Fruit fly (Drosophila melanogaster) whole organism, prepupa: Measurements from ENCODE around the gene robl62A.

Experiments used
- Blimp-1 ChIP-seq: fragments of 200-800 bp; sonication (Bioruptor generic); optimal IDR thresholded peaks from 3 replicates; lab custom pipeline; 2017; ENCODE audit warnings: missing biosample characterization, missing genetic modification characterization, mild to moderate bottlenecking, moderate library complexity, missing genetic modification reagents
- CG10631 ChIP-seq: fragments of 200-800 bp; sonication (Bioruptor generic); optimal IDR thresholded peaks from 2 replicates; lab custom pipeline; 2016; ENCODE audit warnings: missing biosample characterization, missing genetic modification characterization
- CG10669 ChIP-seq: fragments of 200-800 bp; sonication (Bioruptor generic); optimal IDR thresholded peaks from 3 replicates; lab custom pipeline; 2018; ENCODE audit warnings: missing biosample characterization, mild to moderate bottlenecking, missing genetic modification characterization, moderate library complexity
- CG11294 ChIP-seq: fragments of 200-800 bp; sonication (Bioruptor generic); IDR thresholded peaks from 2 replicates; pipeline ENCODE4 v1.3.6; 2022; ENCODE audit warnings: missing biosample characterization, missing genetic modification characterization
- CG11762 ChIP-seq: fragments of 200-800 bp; sonication (Bioruptor generic); optimal IDR thresholded peaks from 3 replicates; lab custom pipeline; 2016; ENCODE audit warnings: missing biosample characterization, missing genetic modification characterization; ENCODE audit not compliant: insufficient read depth
- CG11902 ChIP-seq: fragments of 200-800 bp; sonication (Bioruptor generic); optimal IDR thresholded peaks from 3 replicates; lab custom pipeline; 2016; ENCODE audit warnings: missing biosample characterization, missing genetic modification characterization
- CG15336 ChIP-seq: fragments of 200-800 bp; sonication (Bioruptor generic); IDR thresholded peaks from 2 replicates; pipeline ENCODE4 v1.3.6; 2022; ENCODE audit warnings: missing biosample characterization, missing genetic modification characterization
- CG1621 ChIP-seq: fragments of 200-800 bp; sonication (Bioruptor generic); optimal IDR thresholded peaks from 3 replicates; lab custom pipeline; 2018; ENCODE audit warnings: missing biosample characterization, mild to moderate bottlenecking, missing genetic modification characterization
- CG3032 ChIP-seq: fragments of 200-800 bp; optimal IDR thresholded peaks from 2 replicates; lab custom pipeline; 2019; ENCODE audit warnings: missing biosample characterization, mild to moderate bottlenecking, missing genetic modification characterization, moderate library complexity
- CG31627 ChIP-seq: fragments of 200-800 bp; sonication (Bioruptor generic); optimal IDR thresholded peaks from 3 replicates; lab custom pipeline; 2016; ENCODE audit warnings: missing biosample characterization, missing genetic modification characterization
- CG34406 ChIP-seq: fragments of 200-800 bp; sonication (Bioruptor generic); optimal IDR thresholded peaks from 3 replicates; lab custom pipeline; 2016; ENCODE audit warnings: missing biosample characterization, missing genetic modification characterization
- CG3919 ChIP-seq: fragments of 200-800 bp; sonication (Bioruptor generic); optimal IDR thresholded peaks from 3 replicates; lab custom pipeline; 2016; ENCODE audit warnings: missing biosample characterization, missing genetic modification characterization
- CG4318 ChIP-seq: fragments of 200-800 bp; sonication (Bioruptor generic); optimal IDR thresholded peaks from 3 replicates; lab custom pipeline; 2017; ENCODE audit warnings: missing biosample characterization, mild to moderate bottlenecking, missing genetic modification characterization
- CG6163 ChIP-seq: fragments of 200-800 bp; sonication (Bioruptor generic); IDR thresholded peaks from 3 replicates; pipeline ENCODE4 v1.3.6; 2022; ENCODE audit warnings: missing biosample characterization, missing genetic modification characterization
- CG6276 ChIP-seq: fragments of 200-800 bp; sonication (Bioruptor generic); optimal IDR thresholded peaks from 2 replicates; lab custom pipeline; 2017; ENCODE audit warnings: missing biosample characterization, mild to moderate bottlenecking, missing genetic modification characterization
- CG6792 ChIP-seq: fragments of 200-800 bp; sonication (Bioruptor generic); optimal IDR thresholded peaks from 3 replicates; lab custom pipeline; 2016; ENCODE audit warnings: missing biosample characterization, missing genetic modification characterization
- CG6808 ChIP-seq: fragments of 200-800 bp; sonication (Bioruptor generic); optimal IDR thresholded peaks from 3 replicates; lab custom pipeline; 2017; ENCODE audit warnings: missing biosample characterization, missing genetic modification characterization, mild to moderate bottlenecking, moderate library complexity, missing genetic modification reagents
- CG6854 ChIP-seq: fragments of 200-800 bp; sonication (Bioruptor generic); optimal IDR thresholded peaks from 2 replicates; lab custom pipeline; 2017; ENCODE audit warnings: missing biosample characterization, mild to moderate bottlenecking, missing genetic modification characterization
- CG7368 ChIP-seq: fragments of 200-800 bp; sonication (Bioruptor generic); optimal IDR thresholded peaks from 3 replicates; lab custom pipeline; 2016; ENCODE audit warnings: missing biosample characterization, missing genetic modification characterization
- CG8119 ChIP-seq: fragments of 200-800 bp; sonication (Bioruptor generic); IDR thresholded peaks from 3 replicates; pipeline ENCODE4 v1.3.6; 2022; ENCODE audit warnings: missing biosample characterization, missing genetic modification characterization
- CG8319 ChIP-seq: fragments of 200-800 bp; sonication (Bioruptor generic); optimal IDR thresholded peaks from 3 replicates; lab custom pipeline; 2016; ENCODE audit warnings: missing biosample characterization, missing genetic modification characterization
- CG8632 ChIP-seq: fragments of 200-800 bp; sonication (Bioruptor generic); optimal IDR thresholded peaks from 3 replicates; lab custom pipeline; 2016; ENCODE audit warnings: missing biosample characterization, missing genetic modification characterization
- CG9139 ChIP-seq: fragments of 200-800 bp; sonication (Bioruptor generic); optimal IDR thresholded peaks from 3 replicates; lab custom pipeline; 2017; ENCODE audit warnings: missing biosample characterization, mild to moderate bottlenecking, missing genetic modification characterization
- Eip75B ChIP-seq: fragments of 200-800 bp; sonication (Bioruptor generic); optimal IDR thresholded peaks from 3 replicates; lab custom pipeline; 2016; ENCODE audit warnings: missing biosample characterization, missing genetic modification characterization
- Eip78C ChIP-seq: fragments of 200-800 bp; sonication (Bioruptor generic); peaks from one replicate; lab custom pipeline; 2016; ENCODE audit warnings: missing biosample characterization, missing genetic modification characterization
- Eip93F ChIP-seq: fragments of 200-800 bp; sonication (Bioruptor generic); optimal IDR thresholded peaks from 2 replicates; lab custom pipeline; 2016; ENCODE audit warnings: missing biosample characterization, mild to moderate bottlenecking, missing genetic modification characterization
- Ets21C ChIP-seq: fragments of 200-800 bp; sonication (Bioruptor generic); optimal IDR thresholded peaks from 3 replicates; lab custom pipeline; 2016; ENCODE audit warnings: missing biosample characterization, missing genetic modification characterization
- Ets96B ChIP-seq: fragments of 200-800 bp; optimal IDR thresholded peaks from 2 replicates; lab custom pipeline; 2019; ENCODE audit warnings: missing biosample characterization, mild to moderate bottlenecking, missing genetic modification characterization, moderate library complexity
- Gug ChIP-seq: fragments of 200-800 bp; sonication (Bioruptor generic); IDR thresholded peaks from 2 replicates; pipeline ENCODE4 v1.3.6; 2022; ENCODE audit warnings: missing biosample characterization, missing genetic modification characterization
- Hr39 ChIP-seq: fragments of 200-800 bp; sonication (Bioruptor generic); optimal IDR thresholded peaks from 2 replicates; lab custom pipeline; 2016; ENCODE audit warnings: missing biosample characterization, missing genetic modification characterization
- Lpt ChIP-seq: fragments of 200-800 bp; sonication (Bioruptor generic); optimal IDR thresholded peaks from 3 replicates; lab custom pipeline; 2016; ENCODE audit warnings: missing biosample characterization, missing genetic modification characterization
- Met ChIP-seq: fragments of 200-800 bp; sonication (Bioruptor generic); optimal IDR thresholded peaks from 3 replicates; lab custom pipeline; 2016; ENCODE audit warnings: missing biosample characterization, missing genetic modification characterization
- OdsH ChIP-seq: fragments of 200-800 bp; sonication (Bioruptor generic); optimal IDR thresholded peaks from 3 replicates; lab custom pipeline; 2016; ENCODE audit warnings: missing biosample characterization, missing genetic modification characterization
- Smox ChIP-seq: fragments of 200-800 bp; sonication (Bioruptor generic); optimal IDR thresholded peaks from 3 replicates; lab custom pipeline; 2016; ENCODE audit warnings: missing biosample characterization, missing genetic modification characterization
- Sox102F ChIP-seq: fragments of 200-800 bp; sonication (Bioruptor generic); optimal IDR thresholded peaks from 2 replicates; lab custom pipeline; 2016; ENCODE audit warnings: missing biosample characterization, mild to moderate bottlenecking, missing genetic modification characterization
- Sox14 ChIP-seq: fragments of 200-800 bp; sonication (Bioruptor generic); optimal IDR thresholded peaks from 3 replicates; lab custom pipeline; 2016; ENCODE audit warnings: missing biosample characterization, missing genetic modification characterization
- Sox15 ChIP-seq: fragments of 200-800 bp; sonication (Bioruptor generic); optimal IDR thresholded peaks from 3 replicates; lab custom pipeline; 2016; ENCODE audit warnings: missing biosample characterization, missing genetic modification characterization
- achi ChIP-seq: fragments of 200-800 bp; sonication (Bioruptor generic); optimal IDR thresholded peaks from 3 replicates; lab custom pipeline; 2016; ENCODE audit warnings: missing biosample characterization, missing genetic modification characterization
- acj6 ChIP-seq: fragments of 200-800 bp; sonication (Bioruptor generic); optimal IDR thresholded peaks from 3 replicates; lab custom pipeline; 2016; ENCODE audit warnings: missing biosample characterization, missing genetic modification characterization
- cyc ChIP-seq: fragments of 200-800 bp; sonication (Bioruptor generic); optimal IDR thresholded peaks from 3 replicates; lab custom pipeline; 2016; ENCODE audit warnings: missing biosample characterization, missing genetic modification characterization
- esn ChIP-seq: fragments of 200-800 bp; sonication (Bioruptor generic); optimal IDR thresholded peaks from 2 replicates; lab custom pipeline; 2016; ENCODE audit warnings: missing biosample characterization, mild to moderate bottlenecking, missing genetic modification characterization, moderate library complexity
- fkh ChIP-seq: fragments of 200-800 bp; sonication (Bioruptor generic); optimal IDR thresholded peaks from 3 replicates; lab custom pipeline; 2017; ENCODE audit warnings: missing biosample characterization, mild to moderate bottlenecking, missing genetic modification characterization, moderate library complexity
- lz ChIP-seq: fragments of 200-800 bp; sonication (Bioruptor generic); optimal IDR thresholded peaks from 3 replicates; lab custom pipeline; 2016; ENCODE audit warnings: missing biosample characterization, missing genetic modification characterization
- net ChIP-seq: fragments of 200-800 bp; sonication (Bioruptor generic); optimal IDR thresholded peaks from 3 replicates; lab custom pipeline; 2016; ENCODE audit warnings: missing biosample characterization, missing genetic modification characterization
- pdm3 ChIP-seq: fragments of 200-800 bp; sonication (Bioruptor generic); optimal IDR thresholded peaks from 3 replicates; lab custom pipeline; 2016; ENCODE audit warnings: missing biosample characterization, missing genetic modification characterization
- salr ChIP-seq, 2 experiments: fragments of 200-800 bp; sonication (Bioruptor generic); optimal IDR thresholded peaks; 3 replicates each; lab custom pipeline; 2016 to 2018; ENCODE audit warnings: missing biosample characterization in 2 of 2, missing genetic modification characterization in 2 of 2, mild to moderate bottlenecking in 1 of 2
- spab ChIP-seq: fragments of 200-800 bp; sonication (Bioruptor generic); optimal IDR thresholded peaks from 2 replicates; lab custom pipeline; 2017; ENCODE audit warnings: missing biosample characterization, mild to moderate bottlenecking, missing genetic modification characterization, missing genetic modification reagents
- ss ChIP-seq, 2 experiments: fragments of 200-800 bp; sonication (Bioruptor generic); optimal IDR thresholded peaks; 2 replicates in 1 of 2; 3 replicates in 1 of 2; lab custom pipeline; 2017 to 2018; ENCODE audit warnings: mild to moderate bottlenecking in 2 of 2, missing biosample characterization in 2 of 2, missing genetic modification characterization in 2 of 2, moderate library complexity in 1 of 2
- svp ChIP-seq: fragments of 200-800 bp; sonication (Bioruptor generic); peaks from one replicate; lab custom pipeline; 2016; ENCODE audit warnings: missing biosample characterization, missing genetic modification characterization
- vri ChIP-seq: fragments of 200-800 bp; sonication (Bioruptor generic); optimal IDR thresholded peaks from 3 replicates; lab custom pipeline; 2016; ENCODE audit warnings: missing biosample characterization, mild to moderate bottlenecking, missing genetic modification characterization

robl62A gene

DNA sequence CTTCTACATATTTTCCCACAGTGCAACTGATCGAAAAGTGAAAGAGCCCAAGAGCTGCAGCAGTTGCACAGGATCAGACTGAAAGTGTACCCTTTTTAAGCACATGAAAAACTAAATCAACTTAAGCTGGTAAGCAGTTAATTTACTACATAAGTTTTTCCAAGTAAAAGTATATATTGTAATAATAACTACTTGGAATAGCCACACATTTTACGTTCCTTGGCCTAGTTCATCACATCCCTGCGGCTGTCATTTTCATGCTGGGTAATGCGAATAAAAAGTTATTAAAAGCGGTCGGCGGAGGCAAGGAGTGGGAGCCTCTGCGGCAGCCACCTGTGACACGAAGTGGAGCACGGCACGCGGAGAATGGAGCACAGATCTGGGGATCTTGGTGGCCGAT lies 26.5 kb upstream of the robl62A start (continued):
- TF ChIP-seq CG6808 (GFP tag; lab: Kevin White, UChicago), result no peak
- peak; percentile 42 for TF ChIP-seq CG15336
- TF ChIP-seq CG11762 (GFP tag; lab: Kevin White, UChicago), result no peak
- peak; percentile 19 for TF ChIP-seq Met (GFP tag; lab: Kevin White, UChicago)
- peak; percentile 48; the same call in 1 of the 3 replicates for TF ChIP-seq CG8119 (GFP tag; lab: Robert Waterston, UW)
- peak; percentile 19 for TF ChIP-seq Eip75B
- peak; percentile 16 for TF ChIP-seq CG10669 (GFP tag; lab: Kevin White, UChicago)
- TF ChIP-seq pdm3 (GFP tag; lab: Kevin White, UChicago), result peak; percentile 20
- no peak for TF ChIP-seq spab (GFP tag; lab: Kevin White, UChicago)
- peak; percentile 44 for TF ChIP-seq svp

DNA sequence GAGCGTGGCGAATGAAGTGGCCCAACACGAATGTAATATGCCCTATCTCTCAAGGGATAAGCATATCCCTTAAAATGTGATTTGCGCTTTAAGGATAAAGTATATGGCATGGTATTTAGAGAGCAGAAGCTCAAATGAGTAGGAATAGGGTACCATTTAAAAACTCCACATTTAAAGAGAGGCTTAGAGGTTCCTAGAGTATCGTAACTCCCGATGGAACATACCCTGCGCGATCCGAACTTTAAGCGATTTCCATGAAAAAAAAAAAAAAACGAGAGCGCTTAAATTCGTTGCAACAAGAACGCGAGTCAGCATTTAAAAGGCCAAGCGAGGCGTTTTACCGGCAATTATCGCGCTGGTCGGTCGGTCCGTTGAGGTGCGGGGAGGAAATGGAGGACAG lies 20.1 kb upstream of the robl62A start:
- no peak for TF ChIP-seq CG1621 (tag; lab: Kevin White, UChicago)
- peak; percentile 12 for TF ChIP-seq CG8319 (GFP tag; lab: Kevin White, UChicago)
- peak; percentile 65 for TF ChIP-seq lz (GFP tag; lab: Kevin White, UChicago)
- peak; percentile 32 for TF ChIP-seq acj6 (GFP tag; lab: Kevin White, UChicago)
- peak; percentile 89 for TF ChIP-seq Eip78C (GFP tag; lab: Kevin White, UChicago)
- TF ChIP-seq CG11902, result peak; percentile 12
- TF ChIP-seq Hr39 (GFP tag; lab: Kevin White, UChicago), result peak; percentile 75
- peak; percentile 33 for TF ChIP-seq CG10631 (GFP tag; lab: Kevin White, UChicago)
- peak; percentile 77 for TF ChIP-seq esn (GFP tag; lab: Kevin White, UChicago)
- peak; percentile 77 for TF ChIP-seq Met (GFP tag; lab: Kevin White, UChicago)
- no peak for TF ChIP-seq salr (GFP tag; optimal IDR thresholded peaks at IDR 0.05; lab: Kevin White, UChicago)
- peak; percentile 20 for TF ChIP-seq CG3919 (GFP tag; lab: Kevin White, UChicago)
- peak in 1 of 2 experiments; percentile 35 for TF ChIP-seq ss (GFP tag; optimal IDR thresholded peaks at IDR 0.05; lab: Kevin White, UChicago)
- TF ChIP-seq cyc, result peak; percentile 41
- peak; percentile 46 for TF ChIP-seq Sox102F (GFP tag; lab: Kevin White, UChicago)
- TF ChIP-seq Ets21C (GFP tag; lab: Kevin White, UChicago), result peak; percentile 51
- peak; percentile 54 for TF ChIP-seq Eip75B
- no peak for TF ChIP-seq CG3032 (tag; lab: Kevin White, UChicago)
- TF ChIP-seq Sox15 (GFP tag; lab: Kevin White, UChicago), result peak; percentile 51
- no peak for TF ChIP-seq CG11294 (GFP tag; lab: Robert Waterston, UW)
- TF ChIP-seq Lpt (GFP tag; lab: Kevin White, UChicago), result no peak
- peak; percentile 54 for TF ChIP-seq pdm3 (GFP tag; lab: Kevin White, UChicago)
- no peak for TF ChIP-seq CG7368
- no peak for TF ChIP-seq Eip93F
- TF ChIP-seq fkh (GFP tag; lab: Kevin White, UChicago), result no peak
- TF ChIP-seq CG34406 (GFP tag; lab: Kevin White, UChicago), result peak; percentile 50
- peak; percentile 62 for TF ChIP-seq CG6792
- TF ChIP-seq Blimp-1 (GFP tag; lab: Kevin White, UChicago), result no peak
- no peak for TF ChIP-seq CG6808 (GFP tag; lab: Kevin White, UChicago)
- TF ChIP-seq CG31627, result peak; percentile 68
- TF ChIP-seq net, result peak; percentile 41
- TF ChIP-seq achi, result no peak
- no peak for TF ChIP-seq CG9139 (GFP tag; lab: Kevin White, UChicago)
- TF ChIP-seq CG11762 (GFP tag; lab: Kevin White, UChicago), result no peak
- TF ChIP-seq OdsH, result peak; percentile 32
- peak; percentile 88 for TF ChIP-seq svp
- TF ChIP-seq CG6854, result no peak
- peak; percentile 18 for TF ChIP-seq vri (GFP tag; lab: Kevin White, UChicago)
- peak; percentile 54 for TF ChIP-seq Sox14 (GFP tag; lab: Kevin White, UChicago)
- TF ChIP-seq Smox, result peak; percentile 69
- no peak for TF ChIP-seq Ets96B (tag; lab: Kevin White, UChicago)
- peak; percentile 34 for TF ChIP-seq CG8632 (GFP tag; lab: Kevin White, UChicago)
- TF ChIP-seq CG4318 (GFP tag; lab: Kevin White, UChicago), result no peak
- no peak for TF ChIP-seq CG6163 (GFP tag; lab: Robert Waterston, UW)
- no peak for TF ChIP-seq Gug
- TF ChIP-seq CG6276, result no peak
